Worm (Caenorhabditis elegans) whole organism, early embryonic: ENCODE results near the gene col-76.

Experiments
- B0310.2 ChIP-seq: sonication (generic microtip); optimal IDR thresholded peaks from 2 replicates; lab custom pipeline; 2016; ENCODE audit warnings: mild to moderate bottlenecking, missing genetic modification characterization, missing compliant biosample characterization
- F13C5.2 ChIP-seq: sonication (generic microtip); optimal IDR thresholded peaks from 2 replicates; lab custom pipeline; 2017; ENCODE audit warnings: mild to moderate bottlenecking, missing genetic modification characterization, inconsistent platforms, missing compliant biosample characterization
- aly-1 ChIP-seq: sonication (generic microtip); optimal IDR thresholded peaks from 2 replicates; lab custom pipeline; 2016; ENCODE audit warnings: missing genetic modification characterization, missing compliant biosample characterization
- ama-1 ChIP-seq: fragments of 150-350 bp; optimal IDR thresholded peaks from 2 replicates; lab custom pipeline; 2014
- ceh-13 ChIP-seq: fragments of 200-800 bp; sonication (Bioruptor generic); optimal IDR thresholded peaks from 2 replicates; lab custom pipeline; 2018; ENCODE audit warnings: mild to moderate bottlenecking, missing genetic modification characterization, missing compliant biosample characterization
- ceh-36 ChIP-seq: sonication (generic microtip); optimal IDR thresholded peaks from 2 replicates; lab custom pipeline; 2016; ENCODE audit warnings: missing genetic modification characterization, inconsistent platforms, missing compliant biosample characterization
- flt-1 ChIP-seq: fragments of 200-800 bp; sonication (Bioruptor generic); IDR thresholded peaks from 2 replicates; pipeline ENCODE4 v1.3.6; 2022; ENCODE audit warnings: missing genetic modification characterization, missing compliant biosample characterization
- hmbx-1 ChIP-seq: sonication (generic microtip); optimal IDR thresholded peaks from 2 replicates; lab custom pipeline; 2016; ENCODE audit warnings: mild to moderate bottlenecking, missing genetic modification characterization, missing compliant biosample characterization
- pes-1 ChIP-seq: fragments of 200-800 bp; sonication (Bioruptor generic); IDR thresholded peaks from 2 replicates; pipeline ENCODE4 v1.3.6; 2022; ENCODE audit warnings: missing genetic modification reagents, missing genetic modification characterization, missing compliant biosample characterization
- scrt-1 ChIP-seq: fragments of 200-800 bp; sonication (Bioruptor generic); IDR thresholded peaks from 2 replicates; pipeline ENCODE4 v1.3.6; 2022; ENCODE audit warnings: missing genetic modification characterization, missing compliant biosample characterization
- sea-1 ChIP-seq: fragments of 200-800 bp; sonication (Bioruptor generic); conservative IDR thresholded peaks from 2 replicates; pipeline ENCODE4 v1.3.6; 2022; ENCODE audit warnings: missing genetic modification characterization, missing compliant biosample characterization
- tbx-11 ChIP-seq: fragments of 200-800 bp; sonication (Bioruptor generic); IDR thresholded peaks from 2 replicates; pipeline ENCODE4 v1.3.6; 2022; ENCODE audit warnings: missing genetic modification characterization, missing compliant biosample characterization
- tbx-37 ChIP-seq: fragments of 200-800 bp; sonication (Bioruptor generic); conservative IDR thresholded peaks from 2 replicates; pipeline ENCODE4 v1.3.6; 2022; ENCODE audit warnings: missing genetic modification reagents, missing genetic modification characterization, missing compliant biosample characterization

DNA sequence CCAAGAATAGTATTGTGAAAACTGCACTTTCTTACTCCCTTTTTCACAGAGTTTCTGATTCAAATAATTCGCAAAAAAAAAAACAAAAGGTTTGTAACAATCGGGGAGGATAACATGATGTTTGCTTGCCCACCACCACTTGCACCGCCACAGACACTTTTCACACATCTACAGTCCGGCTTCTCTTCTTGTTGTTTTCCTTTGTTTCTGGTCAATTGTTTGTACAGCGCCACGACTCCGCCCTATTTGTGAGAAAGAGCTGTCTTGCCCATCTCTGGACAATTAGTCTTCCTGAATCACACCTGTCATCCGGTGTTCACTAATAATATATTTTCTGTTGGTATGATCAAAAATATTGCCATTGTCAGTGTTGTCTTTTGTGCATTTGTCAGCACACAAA is 26.8 kb downstream of the col-76 start, which contains the start of gene M110.9:
- no peak for TF ChIP-seq flt-1 (GFP tag; lab: Robert Waterston, UW)
- TF ChIP-seq ama-1 (lab: Kevin White, UChicago) = no peak
- TF ChIP-seq B0310.2 = no peak
- no peak for TF ChIP-seq sea-1 (GFP tag; lab: Robert Waterston, UW)
- no peak for TF ChIP-seq pes-1 (GFP tag; lab: Robert Waterston, UW)
- no peak for TF ChIP-seq ceh-13 (GFP tag; lab: Kevin White, UChicago)
- no peak for TF ChIP-seq tbx-37 (GFP tag; lab: Robert Waterston, UW)
- no peak for TF ChIP-seq hmbx-1 (tag; lab: Kevin White, UChicago)
- TF ChIP-seq F13C5.2 = no peak
- TF ChIP-seq aly-1 (tag; lab: Kevin White, UChicago) = no peak
- TF ChIP-seq ceh-36 (tag; lab: Kevin White, UChicago) = no peak
- TF ChIP-seq tbx-11 (GFP tag; lab: Robert Waterston, UW) = no peak
- TF ChIP-seq scrt-1 (GFP tag; lab: Robert Waterston, UW) = no peak
